Worm (Caenorhabditis elegans): ENCODE measurements around the gene C25E10.12.

- TF ChIP-seq unc-39 (tag; optimal IDR thresholded peaks at IDR 0.05): no peak
- TF ChIP-seq alr-1 (tag; optimal IDR thresholded peaks at IDR 0.05): no peak
- TF ChIP-seq nhr-237 (tag; optimal IDR thresholded peaks at IDR 0.05): no peak
- no peak for TF ChIP-seq ceh-82 (tag; optimal IDR thresholded peaks at IDR 0.05)
- TF ChIP-seq snpc-4 (tag; optimal IDR thresholded peaks at IDR 0.05): no peak
These were observed 17.4 kb downstream of the C25E10.12 start, which contains the start of gene nhr-30 for ce11 chrV:9044871-9045270.
